Fruit fly (Drosophila melanogaster): Measurements from ENCODE around the gene CG4678.

DNA sequence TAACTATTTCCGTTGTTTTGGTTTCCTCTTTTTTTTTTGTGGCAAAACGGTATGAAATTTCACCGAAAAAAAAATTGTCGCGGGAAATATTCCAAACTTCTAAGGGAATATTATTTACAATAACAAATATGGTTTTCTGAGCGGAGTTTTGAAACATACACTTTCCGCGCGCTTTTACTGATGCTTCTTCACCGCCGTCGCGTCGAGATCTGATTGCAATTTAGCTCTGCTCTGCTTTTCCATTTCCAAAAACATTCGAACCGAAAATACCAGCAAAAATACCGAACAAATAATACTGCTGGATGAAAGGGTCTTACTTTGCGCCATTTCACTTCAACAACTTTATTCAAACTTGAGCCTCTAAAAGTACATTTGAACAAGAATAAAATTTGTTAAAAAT is 972 bp upstream of the CG4678 start, which contains the start of gene Septin4:
- no peak for TF ChIP-seq CG33017 (tag; optimal IDR thresholded peaks at IDR 0.05)
- no peak for TF ChIP-seq CG7101 (tag; optimal IDR thresholded peaks at IDR 0.05)
- TF ChIP-seq Mnt (GFP tag; optimal IDR thresholded peaks at IDR 0.05): no peak
- no peak for TF ChIP-seq pad (GFP tag; optimal IDR thresholded peaks at IDR 0.05)
- peak; percentile 63 for TF ChIP-seq kay (GFP tag; ENCODE audit: borderline replicate concordance)
- no peak for TF ChIP-seq tj (GFP tag; optimal IDR thresholded peaks at IDR 0.05)
- TF ChIP-seq toe (GFP tag; optimal IDR thresholded peaks at IDR 0.05): no peak
- TF ChIP-seq Clk (GFP tag; optimal IDR thresholded peaks at IDR 0.05): no peak
- TF ChIP-seq Crg-1 (GFP tag; optimal IDR thresholded peaks at IDR 0.05): no peak
- no peak for TF ChIP-seq ovo (GFP tag; optimal IDR thresholded peaks at IDR 0.05)
- no peak for TF ChIP-seq CG5204 (GFP tag; optimal IDR thresholded peaks at IDR 0.05)
